Fruit fly (Drosophila melanogaster): ENCODE results near the gene CG11035.

Gene CG11035

dm6 chr3R:8013121-8014009 lies 19.4 kb downstream of the CG11035 start, which contains the start of the genes CG10435 and Pbp95 (continued):
- TF ChIP-seq hb (GFP tag; IDR thresholded peaks at IDR 0.05; ENCODE audit: partially characterized antibody) (peak; percentile 62; the same call in 1 of the 3 replicates), CG5245 (GFP tag; optimal IDR thresholded peaks at IDR 0.05) (no peak), MTF-1 (GFP tag; optimal IDR thresholded peaks at IDR 0.05; ENCODE audit: borderline replicate concordance) (no peak), bbx (GFP tag; IDR thresholded peaks at IDR 0.05; ENCODE audit: partially characterized antibody) (peak; percentile 68), Dip2 (GFP tag; IDR thresholded peaks at IDR 0.05) (no peak), zfh1 (GFP tag; IDR thresholded peaks at IDR 0.05) (peak; percentile 72), Atf-2 (GFP tag; optimal IDR thresholded peaks at IDR 0.05) (peak; percentile 45), tin (GFP tag; optimal IDR thresholded peaks at IDR 0.05) (peak; percentile 45), gem (tag; optimal IDR thresholded peaks at IDR 0.05) (no peak), D (optimal IDR thresholded peaks at IDR 0.05) (peak; percentile 80), D (GFP tag; optimal IDR thresholded peaks at IDR 0.05) (peak; percentile 28), NK7.1 (GFP tag; optimal IDR thresholded peaks at IDR 0.05) (no peak), croc (GFP tag; conservative IDR thresholded peaks at IDR 0.05) (no peak), CG11696 (GFP tag; IDR thresholded peaks at IDR 0.05) (no peak), CG30403 (GFP tag; optimal IDR thresholded peaks at IDR 0.05) (peak; percentile 76), fd102C (GFP tag; optimal IDR thresholded peaks at IDR 0.05) (no peak), grau (tag; optimal IDR thresholded peaks at IDR 0.05) (no peak), Bgb (GFP tag; IDR thresholded peaks at IDR 0.05; ENCODE audit: partially characterized antibody) (peak; percentile 50), tio (GFP tag; optimal IDR thresholded peaks at IDR 0.05) (no peak), maf-S (GFP tag; optimal IDR thresholded peaks at IDR 0.05) (peak; percentile 10), pum (GFP tag; optimal IDR thresholded peaks at IDR 0.05) (peak; percentile 29), dmrt11E (tag; optimal IDR thresholded peaks at IDR 0.05) (peak; percentile 24), ftz-f1 (GFP tag; optimal IDR thresholded peaks at IDR 0.05) (no peak), trh (GFP tag; optimal IDR thresholded peaks at IDR 0.05) (no peak), lmd (GFP tag; IDR thresholded peaks at IDR 0.05) (peak; percentile 38; the same call in 1 of the 2 replicates), ttk (GFP tag; IDR thresholded peaks at IDR 0.05) (no peak), CG18599 (GFP tag; optimal IDR thresholded peaks at IDR 0.05) (no peak), CG2889 (GFP tag; IDR thresholded peaks at IDR 0.05) (peak; percentile 39; the same call in 1 of the 3 replicates), ap (GFP tag; IDR thresholded peaks at IDR 0.05) (0 out of 2 replicates have a peak, but pooled peaks have one; percentile 13), chm (GFP tag; IDR thresholded peaks at IDR 0.05) (0 out of 2 replicates have a peak, but pooled peaks have one; percentile 39), jumu (GFP tag; optimal IDR thresholded peaks at IDR 0.05) (no peak), Six4 (GFP tag; optimal IDR thresholded peaks at IDR 0.05) (peak; percentile 12), CG10366 (GFP tag; IDR thresholded peaks at IDR 0.05) (peak; percentile 30), CG12391 (tag; optimal IDR thresholded peaks at IDR 0.05) (peak; percentile 68), CG15073 (GFP tag; optimal IDR thresholded peaks at IDR 0.05) (no peak), otp (GFP tag; IDR thresholded peaks at IDR 0.05) (peak; percentile 50; the same call in 1 of the 3 replicates), CG6689 (GFP tag; IDR thresholded peaks at IDR 0.05) (peak; percentile 60), Chrac-16 (GFP tag; optimal IDR thresholded peaks at IDR 0.05) (peak; percentile 42), row (GFP tag; IDR thresholded peaks at IDR 0.05) (peak; percentile 69), Nf-YA (GFP tag; IDR thresholded peaks at IDR 0.05) (peak; percentile 47; the same call in 1 of the 2 replicates), dan (GFP tag; IDR thresholded peaks at IDR 0.05) (no peak), inv (GFP tag; IDR thresholded peaks at IDR 0.05; ENCODE audit: partially characterized antibody) (peak; percentile 57), Dbx (GFP tag; IDR thresholded peaks at IDR 0.05) (peak; percentile 67; the same call in 1 of the 3 replicates), sob (GFP tag; IDR thresholded peaks at IDR 0.05) (peak; percentile 72), CG15269 (tag; optimal IDR thresholded peaks at IDR 0.05) (no peak), nau (GFP tag; optimal IDR thresholded peaks at IDR 0.05) (no peak), cas (GFP tag; IDR thresholded peaks at IDR 0.05) (peak; percentile 61), Usf (GFP tag; optimal IDR thresholded peaks at IDR 0.05) (no peak), CG2120 (GFP tag; optimal IDR thresholded peaks at IDR 0.05) (peak; percentile 73)
